Worm (Caenorhabditis elegans) whole organism, early embryonic: ENCODE data around the gene abts-4.

Experiments used
- B0310.2 ChIP-seq: sonication (generic microtip); optimal IDR thresholded peaks from 2 replicates; lab custom pipeline; 2016; ENCODE audit warnings: mild to moderate bottlenecking, missing genetic modification characterization, missing compliant biosample characterization
- F13C5.2 ChIP-seq: sonication (generic microtip); optimal IDR thresholded peaks from 2 replicates; lab custom pipeline; 2017; ENCODE audit warnings: mild to moderate bottlenecking, missing genetic modification characterization, inconsistent platforms, missing compliant biosample characterization
- aly-1 ChIP-seq: sonication (generic microtip); optimal IDR thresholded peaks from 2 replicates; lab custom pipeline; 2016; ENCODE audit warnings: missing genetic modification characterization, missing compliant biosample characterization
- ama-1 ChIP-seq: fragments of 150-350 bp; optimal IDR thresholded peaks from 2 replicates; lab custom pipeline; 2014
- ceh-13 ChIP-seq: fragments of 200-800 bp; sonication (Bioruptor generic); optimal IDR thresholded peaks from 2 replicates; lab custom pipeline; 2018; ENCODE audit warnings: mild to moderate bottlenecking, missing genetic modification characterization, missing compliant biosample characterization
- ceh-36 ChIP-seq: sonication (generic microtip); optimal IDR thresholded peaks from 2 replicates; lab custom pipeline; 2016; ENCODE audit warnings: missing genetic modification characterization, inconsistent platforms, missing compliant biosample characterization
- ets-7 ChIP-seq: sonication (generic microtip); optimal IDR thresholded peaks from 2 replicates; lab custom pipeline; 2016; ENCODE audit warnings: missing genotype, missing genetic modification characterization, missing compliant biosample characterization
- flt-1 ChIP-seq: fragments of 200-800 bp; sonication (Bioruptor generic); IDR thresholded peaks from 2 replicates; pipeline ENCODE4 v1.3.6; 2022; ENCODE audit warnings: missing genetic modification characterization, missing compliant biosample characterization
- hmbx-1 ChIP-seq: sonication (generic microtip); optimal IDR thresholded peaks from 2 replicates; lab custom pipeline; 2016; ENCODE audit warnings: mild to moderate bottlenecking, missing genetic modification characterization, missing compliant biosample characterization
- hmg-4 ChIP-seq: fragments of 200-800 bp; sonication (Bioruptor generic); optimal IDR thresholded peaks from 2 replicates; lab custom pipeline; 2018; ENCODE audit warnings: mild to moderate bottlenecking, missing genetic modification characterization, missing compliant biosample characterization
- hnd-1 ChIP-seq: sonication (generic microtip); optimal IDR thresholded peaks from 2 replicates; lab custom pipeline; 2016; ENCODE audit warnings: missing genetic modification characterization, missing compliant biosample characterization
- pes-1 ChIP-seq: fragments of 200-800 bp; sonication (Bioruptor generic); IDR thresholded peaks from 2 replicates; pipeline ENCODE4 v1.3.6; 2022; ENCODE audit warnings: missing genetic modification reagents, missing genetic modification characterization, missing compliant biosample characterization
- scrt-1 ChIP-seq: fragments of 200-800 bp; sonication (Bioruptor generic); IDR thresholded peaks from 2 replicates; pipeline ENCODE4 v1.3.6; 2022; ENCODE audit warnings: missing genetic modification characterization, missing compliant biosample characterization
- sea-1 ChIP-seq: fragments of 200-800 bp; sonication (Bioruptor generic); conservative IDR thresholded peaks from 2 replicates; pipeline ENCODE4 v1.3.6; 2022; ENCODE audit warnings: missing genetic modification characterization, missing compliant biosample characterization
- tbx-11 ChIP-seq: fragments of 200-800 bp; sonication (Bioruptor generic); IDR thresholded peaks from 2 replicates; pipeline ENCODE4 v1.3.6; 2022; ENCODE audit warnings: missing genetic modification characterization, missing compliant biosample characterization
- tbx-37 ChIP-seq: fragments of 200-800 bp; sonication (Bioruptor generic); conservative IDR thresholded peaks from 2 replicates; pipeline ENCODE4 v1.3.6; 2022; ENCODE audit warnings: missing genetic modification reagents, missing genetic modification characterization, missing compliant biosample characterization
- tra-4 ChIP-seq: sonication (generic microtip); optimal IDR thresholded peaks from 2 replicates; lab custom pipeline; 2017; ENCODE audit warnings: missing genetic modification characterization, missing compliant biosample characterization

Gene abts-4

ce11 chrX:6749124-6749822 lies 12.3 kb downstream of the abts-4 start:
- TF ChIP-seq tbx-11 (GFP tag; lab: Robert Waterston, UW) (no peak), ceh-36 (tag; lab: Kevin White, UChicago) (no peak), sea-1 (GFP tag; lab: Robert Waterston, UW) (no peak), ama-1 (lab: Kevin White, UChicago) (no peak)

ce11 chrX:6747906-6748356 lies 13.6 kb downstream of the abts-4 start:
- no peak for TF ChIP-seq aly-1
- no peak for TF ChIP-seq tbx-37 (GFP tag; lab: Robert Waterston, UW)
- TF ChIP-seq flt-1: no peak
- no peak for TF ChIP-seq F13C5.2 (tag; lab: Kevin White, UChicago)
- no peak for TF ChIP-seq scrt-1 (GFP tag; lab: Robert Waterston, UW)
- no peak for TF ChIP-seq ama-1 (lab: Kevin White, UChicago)
- no peak for TF ChIP-seq sea-1 (GFP tag; lab: Robert Waterston, UW)

- no peak for TF ChIP-seq tbx-11 (GFP tag; lab: Robert Waterston, UW)
- TF ChIP-seq tbx-37 (GFP tag; lab: Robert Waterston, UW): no peak
- no peak for TF ChIP-seq hmbx-1 (tag; lab: Kevin White, UChicago)
- no peak for TF ChIP-seq hnd-1
- no peak for TF ChIP-seq scrt-1 (GFP tag; lab: Robert Waterston, UW)
- TF ChIP-seq ets-7 (tag; lab: Kevin White, UChicago): no peak
- TF ChIP-seq aly-1: no peak
- TF ChIP-seq ama-1 (lab: Kevin White, UChicago): no peak
- TF ChIP-seq tra-4 (tag; lab: Kevin White, UChicago): no peak
- TF ChIP-seq ceh-36 (tag; lab: Kevin White, UChicago): no peak
- no peak for TF ChIP-seq flt-1
- TF ChIP-seq ceh-13 (GFP tag; lab: Kevin White, UChicago): no peak
- no peak for TF ChIP-seq pes-1 (GFP tag; lab: Robert Waterston, UW)
- no peak for TF ChIP-seq hmg-4 (GFP tag; lab: Kevin White, UChicago)
- no peak for TF ChIP-seq F13C5.2 (tag; lab: Kevin White, UChicago)
- no peak for TF ChIP-seq B0310.2 (tag; lab: Kevin White, UChicago)
- no peak for TF ChIP-seq sea-1 (GFP tag; lab: Robert Waterston, UW)
Measured at ce11 chrX:6746849-6747248, 14.7 kb downstream of the abts-4 start.

ce11 chrX:6745515-6745914 lies 16.0 kb downstream of the abts-4 start:
- TF ChIP-seq flt-1 (no peak), scrt-1 (GFP tag; lab: Robert Waterston, UW) (no peak), aly-1 (no peak)

ce11 chrX:6744978-6745377 lies 16.6 kb downstream of the abts-4 start:
- TF ChIP-seq hmbx-1 (tag; lab: Kevin White, UChicago) (no peak), sea-1 (GFP tag; lab: Robert Waterston, UW) (no peak), pes-1 (GFP tag; lab: Robert Waterston, UW) (no peak), aly-1 (no peak), flt-1 (no peak), F13C5.2 (tag; lab: Kevin White, UChicago) (no peak), ceh-13 (GFP tag; lab: Kevin White, UChicago) (no peak), scrt-1 (GFP tag; lab: Robert Waterston, UW) (no peak), hmg-4 (GFP tag; lab: Kevin White, UChicago) (no peak), hnd-1 (no peak), tbx-11 (GFP tag; lab: Robert Waterston, UW) (no peak), B0310.2 (tag; lab: Kevin White, UChicago) (no peak), tra-4 (tag; lab: Kevin White, UChicago) (no peak), ceh-36 (tag; lab: Kevin White, UChicago) (no peak)

ce11 chrX:6744537-6744936 lies 17.0 kb downstream of the abts-4 start:
- no peak for TF ChIP-seq tbx-37 (GFP tag; lab: Robert Waterston, UW)
- no peak for TF ChIP-seq ceh-36 (tag; lab: Kevin White, UChicago)
- TF ChIP-seq hmg-4 (GFP tag; lab: Kevin White, UChicago): no peak
- TF ChIP-seq sea-1 (GFP tag; lab: Robert Waterston, UW): no peak
- TF ChIP-seq tra-4 (tag; lab: Kevin White, UChicago): no peak
- no peak for TF ChIP-seq F13C5.2 (tag; lab: Kevin White, UChicago)
- TF ChIP-seq ets-7 (tag; lab: Kevin White, UChicago): no peak
- no peak for TF ChIP-seq tbx-11 (GFP tag; lab: Robert Waterston, UW)
- no peak for TF ChIP-seq B0310.2 (tag; lab: Kevin White, UChicago)
- TF ChIP-seq hmbx-1 (tag; lab: Kevin White, UChicago): no peak
- TF ChIP-seq ama-1 (lab: Kevin White, UChicago): no peak
- no peak for TF ChIP-seq scrt-1 (GFP tag; lab: Robert Waterston, UW)
- no peak for TF ChIP-seq aly-1
- no peak for TF ChIP-seq hnd-1
- TF ChIP-seq flt-1: no peak
- no peak for TF ChIP-seq pes-1 (GFP tag; lab: Robert Waterston, UW)

ce11 chrX:6743853-6744346 lies 17.6 kb downstream of the abts-4 start:
- no peak for TF ChIP-seq sea-1 (GFP tag; lab: Robert Waterston, UW)
- TF ChIP-seq hmbx-1 (tag; lab: Kevin White, UChicago): no peak
- no peak for TF ChIP-seq tbx-37 (GFP tag; lab: Robert Waterston, UW)
- TF ChIP-seq tbx-11 (GFP tag; lab: Robert Waterston, UW): no peak
- TF ChIP-seq B0310.2 (tag; lab: Kevin White, UChicago): no peak
- TF ChIP-seq aly-1: no peak
